Worm (Caenorhabditis elegans) whole organism, L4/young adult: Measurements from ENCODE around the gene ZK154.5.

Experiments
- W03F9.2 ChIP-seq: fragments of 150-350 bp; optimal IDR thresholded peaks from 2 replicates; lab custom pipeline; 2014; ENCODE audit warnings: missing biosample characterization, missing genetic modification characterization
- dao-5 ChIP-seq: sonication (generic microtip); optimal IDR thresholded peaks from 2 replicates; lab custom pipeline; 2016; ENCODE audit warnings: missing genotype, missing genetic modification characterization, moderate library complexity, missing compliant biosample characterization
- him-1 ChIP-seq: sonication (generic microtip); optimal IDR thresholded peaks from 2 replicates; lab custom pipeline; 2016; ENCODE audit warnings: missing genotype, missing genetic modification reagents, missing genetic modification characterization, missing compliant biosample characterization

DNA sequence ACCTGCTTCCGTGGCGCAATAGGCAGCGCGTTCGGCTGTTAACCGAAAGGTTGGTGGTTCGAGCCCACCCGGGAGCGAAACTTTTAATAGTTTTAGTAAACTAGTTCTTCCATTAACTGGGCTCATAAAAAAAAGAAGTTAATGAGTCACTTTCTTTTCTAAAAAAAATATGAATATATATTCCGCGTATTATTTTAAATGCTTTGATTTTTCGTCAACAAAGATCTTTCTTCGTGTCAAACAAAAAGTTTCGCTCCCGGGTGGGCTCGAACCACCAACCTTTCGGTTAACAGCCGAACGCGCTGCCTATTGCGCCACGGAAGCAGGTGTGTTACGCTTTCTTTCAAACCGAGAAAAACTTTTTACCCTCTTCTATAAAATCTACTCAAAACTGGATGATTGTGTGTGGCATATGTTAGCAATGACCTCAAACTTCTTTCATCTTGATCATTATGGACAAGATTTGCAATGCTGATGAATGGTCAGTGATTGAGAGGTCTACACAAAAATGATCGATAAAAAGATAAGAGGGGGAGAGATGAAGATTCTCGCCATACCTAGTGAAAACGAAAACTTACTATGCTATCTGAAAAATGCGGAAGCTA lies 13.9 kb downstream of the ZK154.5 start:
- no peak for TF ChIP-seq W03F9.2 (tag; lab: Kevin White, UChicago)
- no peak for TF ChIP-seq him-1 (tag; lab: Kevin White, UChicago)
- peak; percentile 40 for TF ChIP-seq dao-5 (tag; lab: Kevin White, UChicago)
